Worm (Caenorhabditis elegans) whole organism, early embryonic: ENCODE data around the gene B0222.11.

ENCODE experiments used
- aly-1 ChIP-seq: sonication (generic microtip); optimal IDR thresholded peaks from 2 replicates; lab custom pipeline; 2016; ENCODE audit warnings: missing genetic modification characterization, missing compliant biosample characterization
- ama-1 ChIP-seq: fragments of 150-350 bp; optimal IDR thresholded peaks from 2 replicates; lab custom pipeline; 2014

DNA sequence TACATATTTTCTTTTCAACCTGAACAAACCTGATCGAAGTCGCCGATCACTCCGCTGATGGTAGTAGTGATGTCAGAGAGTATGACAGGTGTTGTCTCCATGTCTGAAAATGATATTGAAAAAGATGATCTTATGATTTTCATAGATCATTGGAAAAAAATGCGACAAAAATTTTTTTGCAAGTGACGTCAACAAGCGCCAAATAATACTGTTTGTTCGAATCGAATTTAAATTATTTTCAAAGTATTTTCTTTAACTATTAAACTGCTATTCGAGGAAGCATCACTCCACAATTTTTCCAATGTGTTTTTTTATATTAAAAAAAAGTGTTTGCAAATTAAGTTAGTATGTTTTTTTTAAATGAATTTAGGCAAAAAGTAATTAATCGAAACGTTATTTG, 30.4 kb downstream of the B0222.11 start, which contains the start of gene pitr-2:
- no peak for TF ChIP-seq ama-1
- no peak for TF ChIP-seq aly-1
